Worm (Caenorhabditis elegans): Measurements from ENCODE around the gene tbb-4.

tbb-4 gene

ce11 chrX:9467573-9467972, 30.9 kb upstream of the tbb-4 start:
- no peak for TF ChIP-seq nhr-25 (tag; optimal IDR thresholded peaks at IDR 0.05)
- no peak for TF ChIP-seq nhr-237 (tag; optimal IDR thresholded peaks at IDR 0.05)
- TF ChIP-seq Y55F3AM.14 (GFP tag; optimal IDR thresholded peaks at IDR 0.05) = peak; percentile 47
- no peak for TF ChIP-seq ama-1 (optimal IDR thresholded peaks at IDR 0.05)
- TF ChIP-seq mab-5 (tag; optimal IDR thresholded peaks at IDR 0.05) = peak; percentile 48
- TF ChIP-seq zag-1 (tag; optimal IDR thresholded peaks at IDR 0.05) = peak; percentile 67
- TF ChIP-seq ztf-4 (tag; optimal IDR thresholded peaks at IDR 0.05) = no peak
- TF ChIP-seq mdl-1 (tag; optimal IDR thresholded peaks at IDR 0.05) = peak in 1 of 2 experiments; percentile 7
- no peak for TF ChIP-seq ztf-1 (GFP tag; conservative IDR thresholded peaks at IDR 0.05)
- peak; percentile 76 for TF ChIP-seq crh-2 (tag; optimal IDR thresholded peaks at IDR 0.05)
- TF ChIP-seq mbf-1 (tag; optimal IDR thresholded peaks at IDR 0.05) = no peak
- TF ChIP-seq unc-39 (tag; optimal IDR thresholded peaks at IDR 0.05) = no peak
- peak; percentile 69 for TF ChIP-seq fos-1 (tag; optimal IDR thresholded peaks at IDR 0.05)
- TF ChIP-seq egl-27 (tag; optimal IDR thresholded peaks at IDR 0.05) = peak; percentile 58
- no peak for TF ChIP-seq nhr-11 (tag; optimal IDR thresholded peaks at IDR 0.05)
- no peak for TF ChIP-seq alr-1 (tag; optimal IDR thresholded peaks at IDR 0.05)
- TF ChIP-seq unc-62 (GFP tag; optimal IDR thresholded peaks at IDR 0.05) = no peak
- peak; percentile 61 to 73 for TF ChIP-seq lsy-2 (tag; optimal IDR thresholded peaks at IDR 0.05)
- peak; percentile 29 for TF ChIP-seq skn-1 (tag; optimal IDR thresholded peaks at IDR 0.05)
- TF ChIP-seq R02D3.7 (tag; optimal IDR thresholded peaks at IDR 0.05) = no peak
- no peak for TF ChIP-seq nhr-10 (tag; optimal IDR thresholded peaks at IDR 0.05)
- peak; percentile 45 for TF ChIP-seq gmeb-1 (tag; optimal IDR thresholded peaks at IDR 0.05)
- peak; percentile 75 for TF ChIP-seq sem-4 (tag; optimal IDR thresholded peaks at IDR 0.05)
- no peak for TF ChIP-seq ceh-16 (tag; optimal IDR thresholded peaks at IDR 0.05)
- TF ChIP-seq blmp-1 (tag; optimal IDR thresholded peaks at IDR 0.05; ENCODE audit: insufficient read depth) = peak; percentile 31
- no peak for TF ChIP-seq peb-1 (tag; optimal IDR thresholded peaks at IDR 0.05)
- TF ChIP-seq F13H6.1 (tag; optimal IDR thresholded peaks at IDR 0.05) = peak; percentile 54
- no peak for TF ChIP-seq ZK546.5 (tag; optimal IDR thresholded peaks at IDR 0.05)
- no peak for TF ChIP-seq lin-39 (tag; optimal IDR thresholded peaks at IDR 0.05)
- no peak for TF ChIP-seq nhr-23 (tag; optimal IDR thresholded peaks at IDR 0.05)
- no peak for TF ChIP-seq ztf-11 (tag; optimal IDR thresholded peaks at IDR 0.05)
- no peak for TF ChIP-seq elt-1 (tag; optimal IDR thresholded peaks at IDR 0.05)
- TF ChIP-seq unc-55 (GFP tag; optimal IDR thresholded peaks at IDR 0.05) = peak; percentile 82
- TF ChIP-seq nhr-6 (tag; optimal IDR thresholded peaks at IDR 0.05) = peak; percentile 19
- peak; percentile 54 for TF ChIP-seq C34F6.9 (tag; optimal IDR thresholded peaks at IDR 0.05)
- peak; percentile 68 for TF ChIP-seq lin-13 (GFP tag; optimal IDR thresholded peaks at IDR 0.05)
- TF ChIP-seq snpc-4 (tag; optimal IDR thresholded peaks at IDR 0.05) = no peak
- TF ChIP-seq ceh-82 (tag; optimal IDR thresholded peaks at IDR 0.05) = no peak
- no peak for TF ChIP-seq nhr-12 (tag; optimal IDR thresholded peaks at IDR 0.05)
- TF ChIP-seq sma-3 (GFP tag; optimal IDR thresholded peaks at IDR 0.05) = peak; percentile 69
- no peak for TF ChIP-seq lin-11 (tag; optimal IDR thresholded peaks at IDR 0.05)
- no peak for TF ChIP-seq elt-3 (tag; optimal IDR thresholded peaks at IDR 0.05)
- peak; percentile 83 for TF ChIP-seq nhr-21 (tag; optimal IDR thresholded peaks at IDR 0.05)
- TF ChIP-seq nhr-129 (tag; optimal IDR thresholded peaks at IDR 0.05) = peak; percentile 85
- no peak for TF ChIP-seq aly-2 (tag; optimal IDR thresholded peaks at IDR 0.05)
- TF ChIP-seq dmd-4 (tag; optimal IDR thresholded peaks at IDR 0.05) = no peak
- TF ChIP-seq nhr-77 (tag; optimal IDR thresholded peaks at IDR 0.05) = peak; percentile 57
- TF ChIP-seq sma-9 (GFP tag; optimal IDR thresholded peaks at IDR 0.05) = peak; percentile 74
- no peak for TF ChIP-seq sma-9 (tag; optimal IDR thresholded peaks at IDR 0.05)
